Worm (Caenorhabditis elegans): Measurements from ENCODE around the gene xol-1.
A peak's percentile ranks its signal among the peaks of the same experiment; 100 is the strongest.

Gene xol-1

ce11 chrX:8088474-8088873 is 47.4 kb downstream of the xol-1 start, which contains the start of gene vem-1:
Gene vem-1 (minus strand): TSS chrX:8088574.
- TF ChIP-seq hmg-1.2 (GFP tag; IDR thresholded peaks at IDR 0.05) (no peak), F33H1.4 (GFP tag; IDR thresholded peaks at IDR 0.05) (no peak), attf-6 (GFP tag; IDR thresholded peaks at IDR 0.05) (no peak), ztf-25 (GFP tag; IDR thresholded peaks at IDR 0.05) (no peak), tbp1 (GFP tag; optimal IDR thresholded peaks at IDR 0.05) (no peak), chd-7 (tag; optimal IDR thresholded peaks at IDR 0.05) (no peak), athp-1 (tag; optimal IDR thresholded peaks at IDR 0.05) (no peak), nhr-80 (tag; optimal IDR thresholded peaks at IDR 0.05) (no peak), attf-5 (GFP tag; optimal IDR thresholded peaks at IDR 0.05) (no peak), ama-1 (optimal IDR thresholded peaks at IDR 0.05) (no peak), ama-1 (GFP tag; optimal IDR thresholded peaks at IDR 0.05) (no peak), B0035.1 (tag; optimal IDR thresholded peaks at IDR 0.05) (no peak), sptf-2 (GFP tag; optimal IDR thresholded peaks at IDR 0.05) (no peak), fkh-3 (tag; optimal IDR thresholded peaks at IDR 0.05) (no peak), Y53G8AR.9 (GFP tag; conservative IDR thresholded peaks at IDR 0.05) (no peak), somi-1 (GFP tag; optimal IDR thresholded peaks at IDR 0.05) (no peak), attf-3 (GFP tag; conservative IDR thresholded peaks at IDR 0.05) (no peak), T26A5.8 (tag; optimal IDR thresholded peaks at IDR 0.05) (no peak), Y53F4B.3 (GFP tag; IDR thresholded peaks at IDR 0.05) (no peak), aptf-2 (GFP tag; conservative IDR thresholded peaks at IDR 0.05) (no peak), lin-35 (GFP tag; optimal IDR thresholded peaks at IDR 0.05) (no peak)

- TF ChIP-seq nhr-80 (tag; optimal IDR thresholded peaks at IDR 0.05) (peak; percentile 50), F55B11.4 (tag; optimal IDR thresholded peaks at IDR 0.05; ENCODE audit: borderline replicate concordance, insufficient read depth) (no peak), tbp1 (GFP tag; optimal IDR thresholded peaks at IDR 0.05) (no peak), ztf-3 (GFP tag; optimal IDR thresholded peaks at IDR 0.05) (no peak), B0035.1 (tag; optimal IDR thresholded peaks at IDR 0.05) (no peak), gei-17 (GFP tag; optimal IDR thresholded peaks at IDR 0.05) (peak; percentile 19), madf-10 (tag; optimal IDR thresholded peaks at IDR 0.05) (no peak), cebp-1 (GFP tag; IDR thresholded peaks at IDR 0.05) (no peak), cebp-1 (tag; optimal IDR thresholded peaks at IDR 0.05) (peak; percentile 0), bed-2 (GFP tag; IDR thresholded peaks at IDR 0.05) (no peak), ama-1 (optimal IDR thresholded peaks at IDR 0.05) (peak; percentile 3), ama-1 (GFP tag; optimal IDR thresholded peaks at IDR 0.05) (no peak), K12H6.12 (tag; optimal IDR thresholded peaks at IDR 0.05) (no peak), rec-8 (tag; optimal IDR thresholded peaks at IDR 0.05) (no peak), madf-6 (GFP tag; IDR thresholded peaks at IDR 0.05) (no peak), fkh-3 (tag; optimal IDR thresholded peaks at IDR 0.05) (no peak), sptf-2 (GFP tag; optimal IDR thresholded peaks at IDR 0.05) (no peak), lin-26 (GFP tag; IDR thresholded peaks at IDR 0.05) (peak; percentile 70; the same call in 1 of the 2 replicates), nhr-27 (tag; optimal IDR thresholded peaks at IDR 0.05) (no peak)
These were observed 48.3 kb downstream of the xol-1 start for ce11 chrX:8089266-8089909.

- TF ChIP-seq lir-1 (GFP tag; conservative IDR thresholded peaks at IDR 0.05) (no peak), nhr-80 (tag; optimal IDR thresholded peaks at IDR 0.05) (no peak), let-526 (GFP tag; IDR thresholded peaks at IDR 0.05) (no peak), nfyb-1 (GFP tag; IDR thresholded peaks at IDR 0.05) (no peak), ztf-26 (tag; optimal IDR thresholded peaks at IDR 0.05) (no peak), F39B2.1 (GFP tag; IDR thresholded peaks at IDR 0.05) (no peak), B0019.2 (GFP tag; conservative IDR thresholded peaks at IDR 0.05) (no peak), attf-5 (GFP tag; optimal IDR thresholded peaks at IDR 0.05) (no peak), chd-7 (tag; optimal IDR thresholded peaks at IDR 0.05) (no peak), Y79H2A.3 (GFP tag; conservative IDR thresholded peaks at IDR 0.05) (no peak), Y53G8AR.9 (GFP tag; conservative IDR thresholded peaks at IDR 0.05) (no peak)
These were observed 48.8 kb downstream of the xol-1 start for ce11 chrX:8089916-8090315.

All from whole organism, young adult.